Fruit fly (Drosophila melanogaster): ENCODE results near the gene Scp2.

- TF ChIP-seq CG5245 (GFP tag; optimal IDR thresholded peaks at IDR 0.05) (no peak), ro (GFP tag; IDR thresholded peaks at IDR 0.05) (no peak), CTCF (GFP tag; optimal IDR thresholded peaks at IDR 0.05) (no peak), CG6272 (GFP tag; IDR thresholded peaks at IDR 0.05) (no peak), Oaz (GFP tag; IDR thresholded peaks at IDR 0.05) (no peak), Spps (tag; optimal IDR thresholded peaks at IDR 0.05) (no peak), Sin3A (optimal IDR thresholded peaks at IDR 0.05) (no peak), CHES-1-like (GFP tag; optimal IDR thresholded peaks at IDR 0.05) (no peak), btn (GFP tag; optimal IDR thresholded peaks at IDR 0.05) (no peak), trh (GFP tag; optimal IDR thresholded peaks at IDR 0.05) (no peak), lola (GFP tag; optimal IDR thresholded peaks at IDR 0.05) (no peak), vfl (GFP tag; optimal IDR thresholded peaks at IDR 0.05) (no peak)
Measured at dm6 chr3R:16558623-16559155, 24.8 kb downstream of the Scp2 start.
